Fruit fly (Drosophila melanogaster) whole organism, embryonic: ENCODE results near the gene CG45486.

Experiments used
- ATbp ChIP-seq: fragments of 200-800 bp; sonication (Bioruptor generic); optimal IDR thresholded peaks from 2 replicates; lab custom pipeline; 2017; ENCODE audit warnings: missing biosample characterization, mild to moderate bottlenecking, missing genetic modification characterization, missing genetic modification reagents
- Blimp-1 ChIP-seq: fragments of 200-800 bp; sonication (Bioruptor generic); optimal IDR thresholded peaks from 3 replicates; lab custom pipeline; 2018; ENCODE audit warnings: missing biosample characterization, missing genetic modification characterization, mild to moderate bottlenecking, moderate library complexity, missing genetic modification reagents
- CG10209 ChIP-seq: fragments of 200-800 bp; sonication (Bioruptor generic); optimal IDR thresholded peaks from 3 replicates; lab custom pipeline; 2017; ENCODE audit warnings: missing biosample characterization, mild to moderate bottlenecking, missing genetic modification characterization, missing genetic modification reagents
- CG10565 ChIP-seq: fragments of 200-800 bp; sonication (Bioruptor generic); optimal IDR thresholded peaks from 3 replicates; lab custom pipeline; 2016; ENCODE audit warnings: missing biosample characterization, mild to moderate bottlenecking, missing genetic modification characterization
- CG11695 ChIP-seq: fragments of 200-800 bp; sonication (Bioruptor generic); IDR thresholded peaks from 3 replicates; pipeline ENCODE4 v1.3.6; 2022; ENCODE audit warnings: missing biosample characterization, missing genetic modification characterization
- CG12659 ChIP-seq: fragments of 200-800 bp; sonication (Bioruptor generic); optimal IDR thresholded peaks from 3 replicates; lab custom pipeline; 2017; ENCODE audit warnings: mild to moderate bottlenecking, missing biosample characterization, missing genetic modification reagents, missing genetic modification characterization
- CG13123 ChIP-seq: fragments of 200-800 bp; sonication (Bioruptor generic); optimal IDR thresholded peaks from 2 replicates; lab custom pipeline; 2016; ENCODE audit warnings: missing biosample characterization, missing genetic modification characterization
- CG15011 ChIP-seq: fragments of 200-800 bp; sonication (Bioruptor generic); optimal IDR thresholded peaks from 3 replicates; lab custom pipeline; 2018; ENCODE audit warnings: missing biosample characterization, mild to moderate bottlenecking, missing genetic modification characterization
- CG1529 ChIP-seq: fragments of 200-800 bp; sonication (Bioruptor generic); optimal IDR thresholded peaks from 3 replicates; lab custom pipeline; 2018; ENCODE audit warnings: missing biosample characterization, missing genetic modification characterization
- CG2712 ChIP-seq: fragments of 200-800 bp; optimal IDR thresholded peaks from 3 replicates; lab custom pipeline; 2019; ENCODE audit warnings: missing biosample characterization, mild to moderate bottlenecking, missing genetic modification characterization, moderate library complexity
- CG3847 ChIP-seq: fragments of 200-800 bp; sonication (Bioruptor generic); IDR thresholded peaks from 2 replicates; pipeline ENCODE4 v1.3.6; 2022; ENCODE audit warnings: missing biosample characterization, missing genetic modification characterization
- CG4360 ChIP-seq: fragments of 200-800 bp; sonication (Bioruptor generic); IDR thresholded peaks from 2 replicates; pipeline ENCODE4 v1.3.6; 2022; ENCODE audit warnings: missing biosample characterization, missing genetic modification characterization
- CG6654 ChIP-seq: fragments of 200-800 bp; sonication (Bioruptor generic); optimal IDR thresholded peaks from 2 replicates; lab custom pipeline; 2017; ENCODE audit warnings: missing biosample characterization, mild to moderate bottlenecking, missing genetic modification characterization
- CG6683 ChIP-seq: fragments of 200-800 bp; sonication (Bioruptor generic); optimal IDR thresholded peaks from 2 replicates; lab custom pipeline; 2017; ENCODE audit warnings: missing biosample characterization, mild to moderate bottlenecking, missing genetic modification characterization, missing genetic modification reagents
- CG6689 ChIP-seq: fragments of 200-800 bp; sonication (Bioruptor generic); IDR thresholded peaks from 2 replicates; pipeline ENCODE4 v1.3.6; 2022; ENCODE audit warnings: missing biosample characterization, missing genetic modification characterization
- CG6765 ChIP-seq: fragments of 200-800 bp; sonication (Bioruptor generic); optimal IDR thresholded peaks from 3 replicates; lab custom pipeline; 2017; ENCODE audit warnings: missing biosample characterization, mild to moderate bottlenecking, missing genetic modification characterization
- CG8281 ChIP-seq: fragments of 200-800 bp; sonication (Bioruptor generic); optimal IDR thresholded peaks from 2 replicates; lab custom pipeline; 2018; ENCODE audit warnings: missing biosample characterization, mild to moderate bottlenecking, missing genetic modification characterization, moderate library complexity
- CG9437 ChIP-seq: fragments of 200-800 bp; sonication (Bioruptor generic); optimal IDR thresholded peaks from 2 replicates; lab custom pipeline; 2018; ENCODE audit warnings: missing biosample characterization, mild to moderate bottlenecking, missing genetic modification characterization
- CoRest ChIP-seq: fragments of 200-800 bp; sonication (Bioruptor generic); optimal IDR thresholded peaks from 3 replicates; lab custom pipeline; 2018; ENCODE audit warnings: missing biosample characterization, mild to moderate bottlenecking, missing genetic modification characterization, moderate library complexity
- Dfd ChIP-seq, 2 experiments: fragments of >200 bp; optimal IDR thresholded peaks; 2 replicates each; lab custom pipeline; 2017; ENCODE audit warnings: missing biosample characterization in 2 of 2, missing genetic modification characterization in 2 of 2
- ERR ChIP-seq: fragments of 200-800 bp; sonication (Bioruptor generic); optimal IDR thresholded peaks from 2 replicates; lab custom pipeline; 2016; ENCODE audit warnings: missing biosample characterization, missing genetic modification characterization
- Fer3 ChIP-seq: fragments of 200-800 bp; sonication (Bioruptor generic); optimal IDR thresholded peaks from 2 replicates; lab custom pipeline; 2018; ENCODE audit warnings: missing biosample characterization, mild to moderate bottlenecking, missing genetic modification characterization, moderate library complexity
- Hr78 ChIP-seq, 2 experiments: fragments of 200-800 bp in 1 of 2; fragments of >200 bp in 1 of 2; sonication (Bioruptor generic) in 1 of 2; optimal IDR thresholded peaks; 2 replicates each; lab custom pipeline; 2017 to 2019; ENCODE audit warnings: missing biosample characterization in 2 of 2, missing genetic modification characterization in 2 of 2, mild to moderate bottlenecking in 1 of 2, moderate library complexity in 1 of 2
- Hsf ChIP-seq: fragments of 200-800 bp; sonication (Bioruptor generic); optimal IDR thresholded peaks from 3 replicates; lab custom pipeline; 2016; ENCODE audit warnings: missing biosample characterization, missing genetic modification characterization
- Jarid2 ChIP-seq: fragments of 200-800 bp; sonication (Bioruptor generic); optimal IDR thresholded peaks from 3 replicates; lab custom pipeline; 2017; ENCODE audit warnings: mild to moderate bottlenecking, missing biosample characterization, missing genetic modification reagents, missing genetic modification characterization
- NK7.1 ChIP-seq: fragments of 200-800 bp; sonication (Bioruptor generic); optimal IDR thresholded peaks from 3 replicates; lab custom pipeline; 2016; ENCODE audit warnings: missing biosample characterization, missing genetic modification characterization
- NfI ChIP-seq: fragments of 200-800 bp; sonication (Bioruptor generic); optimal IDR thresholded peaks from 3 replicates; lab custom pipeline; 2018; ENCODE audit warnings: missing biosample characterization, mild to moderate bottlenecking, missing genetic modification characterization, moderate library complexity
- Opbp ChIP-seq: fragments of 200-800 bp; sonication (Bioruptor generic); IDR thresholded peaks from 3 replicates; pipeline ENCODE4 v1.3.6; 2022; ENCODE audit warnings: missing biosample characterization, missing genetic modification characterization; ENCODE audit not compliant: partially characterized antibody
- PHDP ChIP-seq: fragments of 200-800 bp; sonication (Bioruptor generic); optimal IDR thresholded peaks from 3 replicates; lab custom pipeline; 2018; ENCODE audit warnings: missing biosample characterization, mild to moderate bottlenecking, missing genetic modification characterization, moderate library complexity
- Pdp1 ChIP-seq, 2 experiments: fragments of 200-800 bp; sonication (Bioruptor generic); optimal IDR thresholded peaks; 3 replicates each; lab custom pipeline; 2016; ENCODE audit warnings: missing biosample characterization in 2 of 2, missing genetic modification characterization in 2 of 2, mild to moderate bottlenecking in 1 of 2, moderate library complexity in 1 of 2
- Sox102F ChIP-seq: fragments of 200-800 bp; sonication (Bioruptor generic); optimal IDR thresholded peaks from 2 replicates; lab custom pipeline; 2018; ENCODE audit warnings: missing biosample characterization, mild to moderate bottlenecking, missing genetic modification characterization, moderate library complexity
- cas ChIP-seq: fragments of 200-800 bp; sonication (Bioruptor generic); IDR thresholded peaks from 2 replicates; pipeline ENCODE4 v1.3.6; 2022; ENCODE audit warnings: missing biosample characterization, missing genetic modification characterization
- danr ChIP-seq: fragments of 200-800 bp; sonication (Bioruptor generic); IDR thresholded peaks from 2 replicates; pipeline ENCODE4 v1.3.6; 2022; ENCODE audit warnings: missing biosample characterization, missing genetic modification characterization
- ewg ChIP-seq: fragments of 200-800 bp; sonication (Bioruptor generic); optimal IDR thresholded peaks from 3 replicates; lab custom pipeline; 2017; ENCODE audit warnings: mild to moderate bottlenecking, missing biosample characterization, missing genetic modification reagents, missing genetic modification characterization
- gsb ChIP-seq: fragments of 200-800 bp; sonication (Bioruptor generic); IDR thresholded peaks from 2 replicates; pipeline ENCODE4 v1.3.6; 2022; ENCODE audit warnings: missing biosample characterization, missing genetic modification characterization
- gt ChIP-seq: fragments of 200-800 bp; sonication (Bioruptor generic); IDR thresholded peaks from 2 replicates; pipeline ENCODE4 v1.3.6; 2022; ENCODE audit warnings: missing biosample characterization, missing genetic modification characterization
- h ChIP-seq: fragments of >200 bp; optimal IDR thresholded peaks from 2 replicates; lab custom pipeline; 2017
- ham ChIP-seq: fragments of 200-800 bp; sonication (Bioruptor generic); IDR thresholded peaks from 2 replicates; pipeline ENCODE4 v1.3.6; 2022; ENCODE audit warnings: missing biosample characterization, missing genetic modification characterization
- lmd ChIP-seq: fragments of 200-800 bp; sonication (Bioruptor generic); IDR thresholded peaks from 2 replicates; pipeline ENCODE4 v1.3.6; 2022; ENCODE audit warnings: missing biosample characterization, missing genetic modification characterization
- mld ChIP-seq: fragments of 200-800 bp; sonication (Bioruptor generic); IDR thresholded peaks from 3 replicates; pipeline ENCODE4 v1.3.6; 2022; ENCODE audit warnings: missing biosample characterization, missing genetic modification characterization; ENCODE audit not compliant: partially characterized antibody
- nau ChIP-seq: fragments of 200-800 bp; sonication (Bioruptor generic); optimal IDR thresholded peaks from 3 replicates; lab custom pipeline; 2017; ENCODE audit warnings: missing biosample characterization, mild to moderate bottlenecking, missing genetic modification characterization, missing genetic modification reagents
- org-1 ChIP-seq: fragments of 200-800 bp; sonication (Bioruptor generic); optimal IDR thresholded peaks from 2 replicates; lab custom pipeline; 2017; ENCODE audit warnings: missing biosample characterization, missing genetic modification characterization
- prd ChIP-seq, 3 experiments: fragments of >200 bp in 2 of 3; fragments of 200-800 bp in 1 of 3; sonication (Bioruptor generic) in 1 of 3; optimal IDR thresholded peaks in 2 of 3; IDR thresholded peaks in 1 of 3; 2 replicates in 2 of 3; 3 replicates in 1 of 3; pipeline versions ENCODE4 v1.3.6 to Lab custom; 2017 to 2022; ENCODE audit warnings: missing biosample characterization in 1 of 3, missing genetic modification characterization in 1 of 3
- psq ChIP-seq: fragments of 200-800 bp; sonication (Bioruptor generic); optimal IDR thresholded peaks from 2 replicates; lab custom pipeline; 2017; ENCODE audit warnings: missing biosample characterization, missing genetic modification characterization
- stwl ChIP-seq: fragments of 200-800 bp; sonication (Bioruptor generic); optimal IDR thresholded peaks from 3 replicates; lab custom pipeline; 2018; ENCODE audit warnings: missing biosample characterization, mild to moderate bottlenecking, missing genetic modification characterization, moderate library complexity
- unpg ChIP-seq: fragments of 200-800 bp; sonication (Bioruptor generic); optimal IDR thresholded peaks from 3 replicates; lab custom pipeline; 2018; ENCODE audit warnings: missing biosample characterization, mild to moderate bottlenecking, missing genetic modification characterization, moderate library complexity
- z ChIP-seq: fragments of 200-800 bp; sonication (Bioruptor generic); IDR thresholded peaks from 3 replicates; pipeline ENCODE4 v1.3.6; 2022; ENCODE audit warnings: missing biosample characterization, missing genetic modification characterization

Gene CG45486

DNA sequence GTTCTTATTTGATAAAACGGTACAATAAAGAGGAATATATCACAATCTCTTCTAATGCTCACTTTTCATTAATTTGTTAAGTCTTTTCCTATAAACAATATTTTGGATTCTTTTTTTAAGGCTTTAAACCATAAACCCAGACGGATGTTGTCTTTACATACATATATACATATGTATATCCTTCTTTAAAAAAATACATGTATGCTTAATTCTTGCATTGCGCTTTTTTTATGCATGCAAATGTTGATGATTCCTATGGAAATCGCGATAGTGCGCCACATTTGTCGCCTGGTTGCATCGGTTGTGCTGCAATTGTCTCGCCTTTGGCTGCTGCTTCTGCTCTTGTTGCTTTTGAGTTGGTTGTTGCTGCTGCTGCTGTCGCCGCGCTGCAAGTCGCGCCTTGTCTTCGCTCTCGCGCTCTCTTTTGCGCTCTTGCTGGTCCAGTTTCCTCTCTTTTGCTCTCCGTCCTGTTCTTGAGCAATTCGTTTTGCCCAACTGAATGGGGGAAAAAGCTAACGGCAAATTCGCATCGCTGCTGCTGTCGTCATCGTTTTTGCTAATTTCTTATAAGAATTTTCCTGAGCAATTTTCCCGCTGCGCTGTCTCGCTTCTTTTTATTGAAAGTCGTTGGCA lies 33.0 kb downstream of the CG45486 start (continued):
- TF ChIP-seq gsb (GFP tag; lab: Robert Waterston, UW) (no peak), Opbp (GFP tag; lab: Robert Waterston, UW) (no peak), mld (GFP tag; lab: Robert Waterston, UW) (no peak), prd (optimal IDR thresholded peaks at IDR 0.05; lab: Kevin White, UChicago) (no peak), prd (GFP tag; IDR thresholded peaks at IDR 0.05; lab: Robert Waterston, UW) (0 out of 3 replicates have a peak, but pooled peaks have one; percentile 17), h (lab: Kevin White, UChicago) (no peak), ERR (GFP tag; lab: Kevin White, UChicago) (no peak), Dfd (GFP tag; optimal IDR thresholded peaks at IDR 0.05; lab: Kevin White, UChicago) (no peak), CG12659 (peak; percentile 15), CG11695 (GFP tag; lab: Robert Waterston, UW) (no peak), z (GFP tag; lab: Robert Waterston, UW) (no peak), CG2712 (peak; percentile 37), lmd (0 out of 2 replicates have a peak, but pooled peaks have one; percentile 10), ham (GFP tag; lab: Robert Waterston, UW) (no peak), CG9437 (GFP tag; lab: Kevin White, UChicago) (peak; percentile 45), CoRest (tag; lab: Kevin White, UChicago) (peak; percentile 40), Blimp-1 (peak; percentile 40), Jarid2 (GFP tag; lab: Kevin White, UChicago) (no peak), ewg (GFP tag; lab: Kevin White, UChicago) (peak; percentile 13), stwl (tag; lab: Kevin White, UChicago) (no peak)

DNA sequence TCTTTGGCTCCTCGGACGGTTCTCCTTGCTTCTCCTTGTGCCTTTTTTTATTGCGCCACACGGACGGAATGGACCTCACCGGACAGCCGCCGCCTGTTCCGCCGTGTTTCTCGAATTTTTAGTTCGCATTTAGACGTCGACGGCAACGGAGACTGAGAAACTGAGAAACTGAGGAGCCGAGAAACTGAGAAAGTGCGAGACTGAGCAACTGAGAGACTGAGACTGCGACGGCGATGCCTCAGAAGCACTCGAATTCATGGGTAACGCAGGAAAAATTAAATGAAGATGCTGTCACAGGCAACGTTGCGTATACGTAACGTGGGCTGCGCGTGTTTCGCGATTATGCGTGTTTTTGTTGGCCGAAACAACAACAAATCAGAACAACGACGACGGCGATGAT lies 34.3 kb downstream of the CG45486 start:
- TF ChIP-seq CG8281 (peak; percentile 92), Pdp1 (GFP tag; optimal IDR thresholded peaks at IDR 0.05; lab: Kevin White, UChicago) (peak in 1 of 2 experiments; percentile 29), CG3847 (no peak), CG10565 (no peak)

DNA sequence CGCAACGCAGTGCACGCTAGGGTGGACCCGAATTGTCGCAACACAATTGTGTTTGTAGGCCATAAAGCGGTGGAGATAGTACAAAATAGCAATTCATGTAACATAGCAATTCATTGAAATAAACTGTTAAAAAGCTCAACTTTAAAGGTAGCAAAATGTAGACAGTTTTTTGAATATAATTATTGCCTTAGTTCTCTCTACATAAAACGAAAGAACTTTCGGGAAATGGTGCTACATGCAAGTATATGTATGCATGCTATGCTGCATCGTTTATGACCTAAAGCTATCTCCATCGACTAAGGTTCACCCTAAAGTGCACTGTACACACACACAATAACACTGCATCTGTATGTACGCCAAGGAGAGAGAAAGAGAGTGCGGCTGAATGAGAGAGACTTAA lies 34.9 kb downstream of the CG45486 start:
- no peak for TF ChIP-seq CG6765 (GFP tag; lab: Kevin White, UChicago)
- TF ChIP-seq CG6683 (GFP tag; lab: Kevin White, UChicago), result no peak
- peak; percentile 44 for TF ChIP-seq unpg (GFP tag; lab: Kevin White, UChicago)
- TF ChIP-seq CG13123 (GFP tag; lab: Kevin White, UChicago), result no peak
- TF ChIP-seq ATbp (GFP tag; lab: Kevin White, UChicago), result peak; percentile 60
- TF ChIP-seq Sox102F, result peak; percentile 61
- TF ChIP-seq org-1 (GFP tag; lab: Kevin White, UChicago), result peak; percentile 24
- TF ChIP-seq Hsf, result peak; percentile 17
- TF ChIP-seq danr (GFP tag; lab: Robert Waterston, UW), result no peak
- TF ChIP-seq NfI (GFP tag; lab: Kevin White, UChicago), result peak; percentile 20
- TF ChIP-seq Hr78 (GFP tag; optimal IDR thresholded peaks at IDR 0.05; lab: Kevin White, UChicago), result peak in 1 of 2 experiments; percentile 3
- TF ChIP-seq NK7.1 (GFP tag; lab: Kevin White, UChicago), result no peak
- TF ChIP-seq PHDP, result peak; percentile 56
- peak; percentile 38 for TF ChIP-seq CG1529 (GFP tag; lab: Kevin White, UChicago)
- TF ChIP-seq CG4360 (GFP tag; lab: Robert Waterston, UW), result no peak
- TF ChIP-seq CG10209 (GFP tag; lab: Kevin White, UChicago), result peak; percentile 11
- no peak for TF ChIP-seq CG15011 (GFP tag; lab: Kevin White, UChicago)
- TF ChIP-seq psq (GFP tag; lab: Kevin White, UChicago), result no peak
- TF ChIP-seq gt (GFP tag; lab: Robert Waterston, UW), result no peak
- no peak for TF ChIP-seq nau
- no peak for TF ChIP-seq Fer3 (tag; lab: Kevin White, UChicago)
- peak; percentile 10 for TF ChIP-seq CG6654 (GFP tag; lab: Kevin White, UChicago)
- TF ChIP-seq cas, result no peak
- 0 out of 2 replicates have a peak, but pooled peaks have one; percentile 30 for TF ChIP-seq CG6689
